Fruit fly (Drosophila melanogaster): ENCODE results near the gene RpL3.

RpL3 gene

dm6 chr3R:11226496-11226895 lies 4.8 kb downstream of the RpL3 start, which contains the start of gene CG17726 (continued):
- TF ChIP-seq disco-r (GFP tag; optimal IDR thresholded peaks at IDR 0.05) (peak; percentile 85), CG2712 (tag; optimal IDR thresholded peaks at IDR 0.05) (peak; percentile 99), CG3838 (GFP tag; optimal IDR thresholded peaks at IDR 0.05) (peak; percentile 85), CG11723 (GFP tag; optimal IDR thresholded peaks at IDR 0.05) (peak; percentile 87), CG6813 (GFP tag; optimal IDR thresholded peaks at IDR 0.05) (peak; percentile 93), CG17829 (tag; optimal IDR thresholded peaks at IDR 0.05) (peak; percentile 98), CG31441 (GFP tag; IDR thresholded peaks at IDR 0.05) (peak; percentile 98), CG4707 (GFP tag; optimal IDR thresholded peaks at IDR 0.05) (peak; percentile 92), CG14441 (GFP tag; IDR thresholded peaks at IDR 0.05) (peak; percentile 97), Kr (GFP tag; optimal IDR thresholded peaks at IDR 0.05) (no peak), CG11560 (tag; IDR thresholded peaks at IDR 0.05) (peak; percentile 88), en (GFP tag; optimal IDR thresholded peaks at IDR 0.05) (peak; percentile 68), sim (GFP tag; IDR thresholded peaks at IDR 0.05) (peak; percentile 97), Antp (GFP tag; optimal IDR thresholded peaks at IDR 0.05) (peak; percentile 80), CG1832 (GFP tag; optimal IDR thresholded peaks at IDR 0.05) (no peak), eyg (GFP tag; optimal IDR thresholded peaks at IDR 0.05) (peak; percentile 66), CG12104 (GFP tag; optimal IDR thresholded peaks at IDR 0.05) (peak; percentile 89), pum (GFP tag; optimal IDR thresholded peaks at IDR 0.05) (peak; percentile 88), CG1233 (GFP tag; optimal IDR thresholded peaks at IDR 0.05) (peak; percentile 91), Oaz (GFP tag; IDR thresholded peaks at IDR 0.05) (peak; percentile 97), pan (optimal IDR thresholded peaks at IDR 0.05) (peak in 1 of 2 experiments; percentile 73), pan (GFP tag; optimal IDR thresholded peaks at IDR 0.05 in 1 of 2, IDR thresholded peaks at IDR 0.05 in 1 of 2) (peak in 1 of 2 experiments; percentile 98), Adf1 (GFP tag; IDR thresholded peaks at IDR 0.05) (peak; percentile 84), CG13424 (tag; optimal IDR thresholded peaks at IDR 0.05) (peak; percentile 99), CG3847 (GFP tag; IDR thresholded peaks at IDR 0.05) (peak; percentile 97), Nf-YC (tag; optimal IDR thresholded peaks at IDR 0.05) (peak; percentile 79), CG8089 (GFP tag; optimal IDR thresholded peaks at IDR 0.05) (peak; percentile 79), Doc3 (GFP tag; IDR thresholded peaks at IDR 0.05; ENCODE audit: partially characterized antibody) (no peak), Dip3 (GFP tag; optimal IDR thresholded peaks at IDR 0.05) (peak; percentile 81), slou (GFP tag; optimal IDR thresholded peaks at IDR 0.05) (peak; percentile 86), CG14965 (GFP tag; optimal IDR thresholded peaks at IDR 0.05; ENCODE audit: borderline replicate concordance) (no peak), Opbp (GFP tag; IDR thresholded peaks at IDR 0.05; ENCODE audit: partially characterized antibody) (no peak), CG32772 (GFP tag; IDR thresholded peaks at IDR 0.05) (peak; percentile 98), CG10147 (GFP tag; optimal IDR thresholded peaks at IDR 0.05) (peak; percentile 95), chinmo (GFP tag; IDR thresholded peaks at IDR 0.05; ENCODE audit: partially characterized antibody) (no peak), CG7745 (tag; optimal IDR thresholded peaks at IDR 0.05) (peak; percentile 92), sna (GFP tag; IDR thresholded peaks at IDR 0.05; ENCODE audit: partially characterized antibody) (no peak), Poxn (GFP tag; IDR thresholded peaks at IDR 0.05) (peak; percentile 90), Vsx1 (GFP tag; optimal IDR thresholded peaks at IDR 0.05) (no peak), Dref (GFP tag; IDR thresholded peaks at IDR 0.05) (peak; percentile 20; the same call in 1 of the 2 replicates), CG9876 (GFP tag; optimal IDR thresholded peaks at IDR 0.05) (peak; percentile 52), Bdp1 (GFP tag; optimal IDR thresholded peaks at IDR 0.05) (peak; percentile 82), Scr (GFP tag; IDR thresholded peaks at IDR 0.05; ENCODE audit: partially characterized antibody) (no peak), CG11093 (GFP tag; IDR thresholded peaks at IDR 0.05) (peak; percentile 95), Asciz (GFP tag; optimal IDR thresholded peaks at IDR 0.05) (no peak), CG1024 (GFP tag; IDR thresholded peaks at IDR 0.05) (peak; percentile 95), chm (GFP tag; IDR thresholded peaks at IDR 0.05) (peak; percentile 99), inv (GFP tag; IDR thresholded peaks at IDR 0.05; ENCODE audit: partially characterized antibody) (no peak), CG12942 (GFP tag; optimal IDR thresholded peaks at IDR 0.05) (peak; percentile 95), CG4404 (GFP tag; IDR thresholded peaks at IDR 0.05) (peak; percentile 95), dmrt99B (tag; optimal IDR thresholded peaks at IDR 0.05) (peak; percentile 97)
